Worm (Caenorhabditis elegans) whole organism, young adult: Measurements from ENCODE around the gene Y37D8A.8.
A peak's percentile ranks its signal among the peaks of the same experiment; 100 is the strongest.

Source experiments
- mel-28 ChIP-seq: sonication (generic microtip); optimal IDR thresholded peaks from 2 replicates; lab custom pipeline; 2016; ENCODE audit warnings: borderline replicate concordance, mild to moderate bottlenecking, missing genetic modification characterization, missing compliant biosample characterization
- snpc-4 ChIP-seq, 5 experiments: fragments of 150-350 bp in 1 of 5; sonication (generic microtip) in 4 of 5; optimal IDR thresholded peaks; 2 replicates each; lab custom pipeline; 2014 to 2018; ENCODE audit warnings: missing genetic modification characterization in 5 of 5, missing biosample characterization in 3 of 5, antibody characterized with exemption in 2 of 5, mild to moderate bottlenecking in 2 of 5, missing compliant biosample characterization in 2 of 5, missing genotype in 2 of 5, moderate library complexity in 2 of 5, missing genetic modification reagents in 1 of 5

ce11 chrIII:12904987-12905541 lies 40.3 kb downstream of the Y37D8A.8 start, which contains the start of gene cox-5A:
- TF ChIP-seq mel-28 (tag; lab: Kevin White, UChicago) (peak; percentile 90), snpc-4 (GFP tag; optimal IDR thresholded peaks at IDR 0.05; lab: Kevin White, UChicago) (peak; percentile 85), snpc-4 (tag; optimal IDR thresholded peaks at IDR 0.05; lab: Kevin White, UChicago) (peak; percentile 91 to 94 (median 94))
